Fruit fly (Drosophila melanogaster) whole organism, embryonic: ENCODE data around the gene Cpr62Bc.

Experiments
- Adf1 ChIP-seq: fragments of 200-800 bp; sonication (Bioruptor generic); IDR thresholded peaks from 2 replicates; pipeline ENCODE4 v1.3.6; 2022; ENCODE audit warnings: missing biosample characterization, missing genetic modification characterization
- Atf3 ChIP-seq: fragments of 200-800 bp; sonication (Bioruptor generic); optimal IDR thresholded peaks from 3 replicates; lab custom pipeline; 2016; ENCODE audit warnings: missing biosample characterization, missing genetic modification characterization
- Atf6 ChIP-seq: fragments of 200-800 bp; sonication (Bioruptor generic); IDR thresholded peaks from 2 replicates; pipeline ENCODE4 v1.3.6; 2022; ENCODE audit warnings: missing biosample characterization, missing genetic modification characterization
- Awh ChIP-seq: fragments of 200-800 bp; sonication (Bioruptor generic); IDR thresholded peaks from 2 replicates; pipeline ENCODE4, ENCODE4 v1.3.6; 2022; ENCODE audit warnings: missing biosample characterization, missing genetic modification characterization
- BtbVII ChIP-seq: fragments of 200-800 bp; sonication (Bioruptor generic); optimal IDR thresholded peaks from 3 replicates; lab custom pipeline; 2017; ENCODE audit warnings: missing biosample characterization, mild to moderate bottlenecking, missing genetic modification characterization
- Bteb2 ChIP-seq: fragments of 200-800 bp; sonication (Bioruptor generic); optimal IDR thresholded peaks from 2 replicates; lab custom pipeline; 2016; ENCODE audit warnings: missing biosample characterization, missing genetic modification characterization
- CG10565 ChIP-seq: fragments of 200-800 bp; sonication (Bioruptor generic); optimal IDR thresholded peaks from 3 replicates; lab custom pipeline; 2016; ENCODE audit warnings: missing biosample characterization, mild to moderate bottlenecking, missing genetic modification characterization
- CG10654 ChIP-seq: fragments of 200-800 bp; sonication (Bioruptor generic); optimal IDR thresholded peaks from 2 replicates; lab custom pipeline; 2016; ENCODE audit warnings: missing biosample characterization, missing genetic modification characterization
- CG11093 ChIP-seq: fragments of 200-800 bp; sonication (Bioruptor generic); IDR thresholded peaks from 3 replicates; pipeline ENCODE4 v1.3.6; 2022; ENCODE audit warnings: missing biosample characterization, missing genetic modification characterization
- CG11504 ChIP-seq: fragments of 200-800 bp; sonication (Bioruptor generic); optimal IDR thresholded peaks from 3 replicates; lab custom pipeline; 2019; ENCODE audit warnings: missing biosample characterization, mild to moderate bottlenecking, missing genetic modification characterization, moderate library complexity
- CG14860 ChIP-seq: fragments of 200-800 bp; sonication (Bioruptor generic); IDR thresholded peaks from 3 replicates; pipeline ENCODE4 v1.3.6; 2022; ENCODE audit warnings: missing biosample characterization, missing genetic modification characterization; ENCODE audit not compliant: partially characterized antibody
- CG15269 ChIP-seq: fragments of 200-800 bp; sonication (Bioruptor generic); optimal IDR thresholded peaks from 2 replicates; lab custom pipeline; 2018; ENCODE audit warnings: missing biosample characterization, mild to moderate bottlenecking, missing genetic modification characterization, moderate library complexity
- CG16779 ChIP-seq: fragments of 200-800 bp; sonication (Bioruptor generic); IDR thresholded peaks from 2 replicates; pipeline ENCODE4 v1.3.6; 2022; ENCODE audit warnings: missing biosample characterization, missing genetic modification characterization
- CG2678 ChIP-seq: fragments of 200-800 bp; sonication (Bioruptor generic); optimal IDR thresholded peaks from 3 replicates; lab custom pipeline; 2019; ENCODE audit warnings: missing biosample characterization, mild to moderate bottlenecking, missing genetic modification characterization, moderate library complexity
- CG33557 ChIP-seq: fragments of 200-800 bp; sonication (Bioruptor generic); optimal IDR thresholded peaks from 2 replicates; lab custom pipeline; 2019; ENCODE audit warnings: missing biosample characterization, mild to moderate bottlenecking, missing genetic modification characterization, moderate library complexity
- CG4328 ChIP-seq: fragments of 200-800 bp; sonication (Bioruptor generic); optimal IDR thresholded peaks from 3 replicates; lab custom pipeline; 2017; ENCODE audit warnings: missing biosample characterization, missing genetic modification reagents, missing genetic modification characterization
- CG5180 ChIP-seq: fragments of 200-800 bp; sonication (Bioruptor generic); optimal IDR thresholded peaks from 3 replicates; lab custom pipeline; 2017; ENCODE audit warnings: missing biosample characterization, missing genetic modification characterization, mild to moderate bottlenecking, moderate library complexity, missing genetic modification reagents
- CG6654 ChIP-seq: fragments of 200-800 bp; sonication (Bioruptor generic); optimal IDR thresholded peaks from 2 replicates; lab custom pipeline; 2017; ENCODE audit warnings: missing biosample characterization, mild to moderate bottlenecking, missing genetic modification characterization
- CG8478 ChIP-seq: fragments of >200 bp; optimal IDR thresholded peaks from 2 replicates; lab custom pipeline; 2018
- CTCF ChIP-seq: fragments of 200-800 bp; sonication (Bioruptor generic); optimal IDR thresholded peaks from 2 replicates; lab custom pipeline; 2017; ENCODE audit warnings: missing biosample characterization, mild to moderate bottlenecking, missing genetic modification characterization, moderate library complexity
- Dbx ChIP-seq: fragments of 200-800 bp; sonication (Bioruptor generic); IDR thresholded peaks from 3 replicates; pipeline ENCODE4 v1.3.6; 2022; ENCODE audit warnings: missing biosample characterization, missing genetic modification characterization
- E2f2 ChIP-seq: fragments of 200-800 bp; sonication (Bioruptor generic); IDR thresholded peaks from 2 replicates; pipeline ENCODE4 v1.3.6; 2022; ENCODE audit warnings: missing biosample characterization, missing genetic modification characterization
- Fer3 ChIP-seq: fragments of 200-800 bp; sonication (Bioruptor generic); optimal IDR thresholded peaks from 2 replicates; lab custom pipeline; 2018; ENCODE audit warnings: missing biosample characterization, mild to moderate bottlenecking, missing genetic modification characterization, moderate library complexity
- HLHmδ ChIP-seq: fragments of 200-800 bp; sonication (Bioruptor generic); optimal IDR thresholded peaks from 2 replicates; lab custom pipeline; 2018; ENCODE audit warnings: missing biosample characterization, mild to moderate bottlenecking, missing genetic modification characterization, moderate library complexity
- Hr3 ChIP-seq: fragments of 200-800 bp; sonication (Bioruptor generic); optimal IDR thresholded peaks from 3 replicates; lab custom pipeline; 2016; ENCODE audit warnings: missing biosample characterization, missing genetic modification characterization
- Kr ChIP-seq: fragments of 200-800 bp; sonication (Bioruptor generic); optimal IDR thresholded peaks from 2 replicates; lab custom pipeline; 2017; ENCODE audit warnings: missing biosample characterization, mild to moderate bottlenecking, missing genetic modification characterization
- Meics ChIP-seq: fragments of 200-800 bp; sonication (Bioruptor generic); optimal IDR thresholded peaks from 2 replicates; lab custom pipeline; 2017; ENCODE audit warnings: missing biosample characterization, mild to moderate bottlenecking, missing genetic modification characterization
- Nf-YC ChIP-seq: fragments of 200-800 bp; optimal IDR thresholded peaks from 3 replicates; lab custom pipeline; 2019; ENCODE audit warnings: missing biosample characterization, mild to moderate bottlenecking, missing genetic modification characterization, moderate library complexity
- Ravus ChIP-seq: fragments of 200-800 bp; sonication (Bioruptor generic); IDR thresholded peaks from 2 replicates; pipeline ENCODE4 v1.3.6; 2022; ENCODE audit warnings: missing biosample characterization, missing genetic modification characterization
- ash1 ChIP-seq: fragments of 200-800 bp; sonication (Bioruptor generic); optimal IDR thresholded peaks from 2 replicates; lab custom pipeline; 2018; ENCODE audit warnings: missing biosample characterization, mild to moderate bottlenecking, missing genetic modification characterization
- az2 ChIP-seq: fragments of 200-800 bp; sonication (Bioruptor generic); optimal IDR thresholded peaks from 3 replicates; lab custom pipeline; 2016; ENCODE audit warnings: missing biosample characterization, missing genetic modification characterization
- caup ChIP-seq: fragments of 200-800 bp; sonication (Bioruptor generic); optimal IDR thresholded peaks from 3 replicates; lab custom pipeline; 2017; ENCODE audit warnings: missing biosample characterization, mild to moderate bottlenecking, missing genetic modification characterization, moderate library complexity; ENCODE audit not compliant: severe bottlenecking
- cg ChIP-seq: fragments of 200-800 bp; sonication (Bioruptor generic); optimal IDR thresholded peaks from 3 replicates; lab custom pipeline; 2019; ENCODE audit warnings: missing biosample characterization, mild to moderate bottlenecking, missing genetic modification characterization, moderate library complexity
- chm ChIP-seq: fragments of 200-800 bp; sonication (Bioruptor generic); IDR thresholded peaks from 2 replicates; pipeline ENCODE4 v1.3.6; 2022; ENCODE audit warnings: missing biosample characterization, missing genetic modification characterization
- ci ChIP-seq: fragments of 200-800 bp; sonication (Bioruptor generic); IDR thresholded peaks from 3 replicates; pipeline ENCODE4 v1.3.6; 2022; ENCODE audit warnings: missing biosample characterization, missing genetic modification characterization
- danr ChIP-seq: fragments of 200-800 bp; sonication (Bioruptor generic); IDR thresholded peaks from 2 replicates; pipeline ENCODE4 v1.3.6; 2022; ENCODE audit warnings: missing biosample characterization, missing genetic modification characterization
- dmrt11E ChIP-seq: fragments of 200-800 bp; sonication (Bioruptor generic); optimal IDR thresholded peaks from 3 replicates; lab custom pipeline; 2018; ENCODE audit warnings: missing biosample characterization, mild to moderate bottlenecking, missing genetic modification characterization, moderate library complexity
- en ChIP-seq: fragments of 200-800 bp; sonication (Bioruptor generic); optimal IDR thresholded peaks from 2 replicates; lab custom pipeline; 2016; ENCODE audit warnings: missing biosample characterization, missing genetic modification characterization
- ewg ChIP-seq: fragments of 200-800 bp; sonication (Bioruptor generic); optimal IDR thresholded peaks from 3 replicates; lab custom pipeline; 2017; ENCODE audit warnings: mild to moderate bottlenecking, missing biosample characterization, missing genetic modification reagents, missing genetic modification characterization
- ham ChIP-seq: fragments of 200-800 bp; sonication (Bioruptor generic); IDR thresholded peaks from 2 replicates; pipeline ENCODE4 v1.3.6; 2022; ENCODE audit warnings: missing biosample characterization, missing genetic modification characterization
- hbn ChIP-seq: fragments of 200-800 bp; sonication (Bioruptor generic); IDR thresholded peaks from 2 replicates; pipeline ENCODE4 v1.3.6; 2022; ENCODE audit warnings: missing biosample characterization, missing genetic modification characterization; ENCODE audit not compliant: partially characterized antibody
- her ChIP-seq: fragments of 200-800 bp; sonication (Bioruptor generic); optimal IDR thresholded peaks from 2 replicates; lab custom pipeline; 2016; ENCODE audit warnings: missing biosample characterization, missing genetic modification characterization
- jumu ChIP-seq: fragments of 200-800 bp; sonication (Bioruptor generic); optimal IDR thresholded peaks from 3 replicates; lab custom pipeline; 2016; ENCODE audit warnings: missing biosample characterization, missing genetic modification characterization
- pum ChIP-seq: fragments of 200-800 bp; sonication (Bioruptor generic); optimal IDR thresholded peaks from 2 replicates; lab custom pipeline; 2016; ENCODE audit warnings: missing biosample characterization, missing genetic modification characterization
- pzg ChIP-seq: fragments of 200-800 bp; sonication (Bioruptor generic); optimal IDR thresholded peaks from 3 replicates; lab custom pipeline; 2018; ENCODE audit warnings: missing biosample characterization, mild to moderate bottlenecking, missing genetic modification characterization, moderate library complexity
- sd ChIP-seq: fragments of 200-800 bp; sonication (Bioruptor generic); optimal IDR thresholded peaks from 3 replicates; lab custom pipeline; 2018; ENCODE audit warnings: missing biosample characterization, mild to moderate bottlenecking, missing genetic modification characterization, moderate library complexity
- sob ChIP-seq: fragments of 200-800 bp; sonication (Bioruptor generic); IDR thresholded peaks from 2 replicates; pipeline ENCODE4 v1.3.6; 2022; ENCODE audit warnings: missing biosample characterization, missing genetic modification characterization
- sug ChIP-seq: fragments of 200-800 bp; optimal IDR thresholded peaks from 2 replicates; lab custom pipeline; 2019; ENCODE audit warnings: missing biosample characterization, mild to moderate bottlenecking, missing genetic modification characterization, moderate library complexity
- unpg ChIP-seq: fragments of 200-800 bp; sonication (Bioruptor generic); optimal IDR thresholded peaks from 3 replicates; lab custom pipeline; 2018; ENCODE audit warnings: missing biosample characterization, mild to moderate bottlenecking, missing genetic modification characterization, moderate library complexity
- vfl ChIP-seq: fragments of 200-800 bp; sonication (Bioruptor generic); optimal IDR thresholded peaks from 2 replicates; lab custom pipeline; 2016; ENCODE audit warnings: missing biosample characterization, missing genetic modification characterization
- vvl ChIP-seq: fragments of 200-800 bp; sonication (Bioruptor generic); IDR thresholded peaks from 2 replicates; pipeline ENCODE4 v1.3.6; 2022; ENCODE audit warnings: missing biosample characterization, missing genetic modification characterization
- zen2 ChIP-seq: fragments of 200-800 bp; sonication (Bioruptor generic); IDR thresholded peaks from 3 replicates; pipeline ENCODE4 v1.3.6; 2022; ENCODE audit warnings: missing biosample characterization, missing genetic modification characterization; ENCODE audit not compliant: partially characterized antibody

Cpr62Bc gene

dm6 chr3L:1808631-1809030 is 33.3 kb downstream of the Cpr62Bc start (continued):
- peak; percentile 71 for TF ChIP-seq ham (GFP tag; lab: Robert Waterston, UW)
- TF ChIP-seq CTCF, result peak; percentile 46
- TF ChIP-seq Atf6, result peak; percentile 95
- TF ChIP-seq Atf3, result peak; percentile 84
- peak; percentile 71 for TF ChIP-seq ewg (GFP tag; lab: Kevin White, UChicago)
- peak; percentile 77 for TF ChIP-seq vfl (GFP tag; lab: Kevin White, UChicago)
- peak; percentile 89 for TF ChIP-seq Dbx (GFP tag; lab: Robert Waterston, UW)
- peak; percentile 81 for TF ChIP-seq Hr3 (GFP tag; lab: Kevin White, UChicago)
- TF ChIP-seq HLHmδ, result no peak
- TF ChIP-seq Adf1 (GFP tag; lab: Robert Waterston, UW), result peak; percentile 67
- TF ChIP-seq sd, result peak; percentile 74
- TF ChIP-seq unpg (GFP tag; lab: Kevin White, UChicago), result peak; percentile 93
- TF ChIP-seq Ravus (GFP tag; lab: Robert Waterston, UW), result peak; percentile 82
- peak; percentile 85 for TF ChIP-seq danr (GFP tag; lab: Robert Waterston, UW)
- TF ChIP-seq pzg (GFP tag; lab: Kevin White, UChicago), result peak; percentile 14
- TF ChIP-seq ash1 (GFP tag; lab: Kevin White, UChicago), result peak; percentile 56
- peak; percentile 66 for TF ChIP-seq E2f2 (GFP tag; lab: Robert Waterston, UW)
- no peak for TF ChIP-seq Kr (GFP tag; lab: Kevin White, UChicago)
- TF ChIP-seq CG10565 (GFP tag; lab: Kevin White, UChicago), result peak; percentile 46
- TF ChIP-seq her (GFP tag; lab: Kevin White, UChicago), result peak; percentile 93
- TF ChIP-seq CG14860 (GFP tag; lab: Robert Waterston, UW), result no peak
- peak; percentile 92 for TF ChIP-seq CG11504 (tag; lab: Kevin White, UChicago)
- peak; percentile 84 for TF ChIP-seq az2 (GFP tag; lab: Kevin White, UChicago)
- peak; percentile 94 for TF ChIP-seq sob (GFP tag; lab: Robert Waterston, UW)
- TF ChIP-seq CG4328 (GFP tag; lab: Kevin White, UChicago), result no peak
- TF ChIP-seq zen2, result no peak
- TF ChIP-seq CG8478, result no peak
- peak; percentile 92 for TF ChIP-seq CG2678
- TF ChIP-seq CG10654 (GFP tag; lab: Kevin White, UChicago), result peak; percentile 83
- TF ChIP-seq ci, result peak; percentile 94
- no peak for TF ChIP-seq cg (GFP tag; lab: Kevin White, UChicago)
- TF ChIP-seq en (GFP tag; lab: Kevin White, UChicago), result peak; percentile 89
- peak; percentile 70 for TF ChIP-seq sug
- TF ChIP-seq caup (GFP tag; lab: Kevin White, UChicago), result peak; percentile 92
- peak; percentile 89 for TF ChIP-seq jumu (GFP tag; lab: Kevin White, UChicago)
- TF ChIP-seq Bteb2 (GFP tag; lab: Kevin White, UChicago), result peak; percentile 87
- TF ChIP-seq CG15269 (tag; lab: Kevin White, UChicago), result peak; percentile 95
- peak; percentile 91 for TF ChIP-seq chm
- peak; percentile 86 for TF ChIP-seq pum (GFP tag; lab: Kevin White, UChicago)
- TF ChIP-seq CG6654 (GFP tag; lab: Kevin White, UChicago), result peak; percentile 31
- TF ChIP-seq CG5180 (GFP tag; lab: Kevin White, UChicago), result peak; percentile 76
- peak; percentile 92 for TF ChIP-seq Fer3 (tag; lab: Kevin White, UChicago)
- TF ChIP-seq dmrt11E (tag; lab: Kevin White, UChicago), result peak; percentile 72
- TF ChIP-seq CG16779 (GFP tag; lab: Robert Waterston, UW), result peak; percentile 88
- peak; percentile 31 for TF ChIP-seq CG33557 (GFP tag; lab: Kevin White, UChicago)
- TF ChIP-seq CG11093 (GFP tag; lab: Robert Waterston, UW), result peak; percentile 76; the same call in 2 of the 3 replicates
- peak; percentile 81 for TF ChIP-seq BtbVII (GFP tag; lab: Kevin White, UChicago)
- TF ChIP-seq Meics (GFP tag; lab: Kevin White, UChicago), result peak; percentile 89
- peak; percentile 94 for TF ChIP-seq vvl
- peak; percentile 59 for TF ChIP-seq Nf-YC
- TF ChIP-seq Awh, result peak; percentile 92
- TF ChIP-seq hbn (GFP tag; lab: Robert Waterston, UW), result no peak
